Worm (Caenorhabditis elegans) whole organism, L3 larva: ENCODE measurements around the gene EGAP1.1.

ENCODE experiments used
- lin-15B ChIP-seq: fragments of 150-350 bp; optimal IDR thresholded peaks from 2 replicates; lab custom pipeline; 2014; ENCODE audit warnings: missing biosample characterization, missing genetic modification characterization
- snpc-4 ChIP-seq: fragments of 150-350 bp; optimal IDR thresholded peaks from 2 replicates; lab custom pipeline; 2014; ENCODE audit warnings: missing biosample characterization, missing genetic modification characterization
- ztf-11 ChIP-seq: fragments of 150-350 bp; optimal IDR thresholded peaks from 2 replicates; lab custom pipeline; 2014; ENCODE audit warnings: missing biosample characterization, missing genetic modification characterization

DNA sequence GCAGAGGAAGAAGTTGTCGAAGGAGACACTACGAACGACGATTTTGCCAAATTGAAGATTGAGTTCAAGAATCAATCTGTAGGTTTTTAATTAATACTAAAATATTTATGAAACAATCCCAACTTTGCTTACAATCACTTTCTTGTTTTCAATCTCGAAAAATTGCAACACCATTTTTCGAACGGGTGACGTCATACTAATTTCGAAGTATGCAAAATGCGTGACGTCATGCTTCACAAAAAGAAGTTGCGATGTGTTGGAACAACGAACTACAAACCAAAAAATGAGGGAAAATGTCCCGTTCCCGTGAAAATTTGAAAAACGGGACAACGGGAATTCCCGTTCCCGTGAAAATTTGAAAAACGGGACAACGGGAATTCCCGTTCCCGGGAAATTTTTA lies 30.6 kb upstream of the EGAP1.1 start:
- TF ChIP-seq lin-15B (no peak), snpc-4 (tag; lab: Kevin White, UChicago) (no peak), ztf-11 (no peak)
